Worm (Caenorhabditis elegans) whole organism, L3 larva: ENCODE results near the gene oac-22.

Experiments used
- ama-1 ChIP-seq: fragments of 150-350 bp; optimal IDR thresholded peaks from 2 replicates; lab custom pipeline; 2018
- ceh-28 ChIP-seq: fragments of 150-350 bp; optimal IDR thresholded peaks from 2 replicates; lab custom pipeline; 2014; ENCODE audit warnings: missing biosample characterization, missing genetic modification reagents, missing genetic modification characterization
- elt-1 ChIP-seq: fragments of 150-350 bp; optimal IDR thresholded peaks from 2 replicates; lab custom pipeline; 2014; ENCODE audit warnings: missing biosample characterization, missing genetic modification characterization
- jun-1 ChIP-seq: fragments of 150-350 bp; optimal IDR thresholded peaks from 2 replicates; lab custom pipeline; 2014; ENCODE audit warnings: missing biosample characterization, missing genetic modification reagents, missing genetic modification characterization
- lin-39 ChIP-seq: fragments of 150-350 bp; optimal IDR thresholded peaks from 2 replicates; lab custom pipeline; 2018; ENCODE audit warnings: missing biosample characterization, missing genetic modification reagents, missing genetic modification characterization
- nhr-25 ChIP-seq: sonication (generic microtip); optimal IDR thresholded peaks from 2 replicates; lab custom pipeline; 2017; ENCODE audit warnings: missing biosample characterization, missing genetic modification characterization
- nhr-76 ChIP-seq: fragments of 150-350 bp; sonication (generic microtip); optimal IDR thresholded peaks from 5 replicates; lab custom pipeline; 2014; ENCODE audit warnings: missing biosample characterization, missing genetic modification characterization
- zag-1 ChIP-seq: fragments of 150-350 bp; optimal IDR thresholded peaks from 2 replicates; lab custom pipeline; 2014; ENCODE audit warnings: missing biosample characterization, missing genetic modification characterization

DNA sequence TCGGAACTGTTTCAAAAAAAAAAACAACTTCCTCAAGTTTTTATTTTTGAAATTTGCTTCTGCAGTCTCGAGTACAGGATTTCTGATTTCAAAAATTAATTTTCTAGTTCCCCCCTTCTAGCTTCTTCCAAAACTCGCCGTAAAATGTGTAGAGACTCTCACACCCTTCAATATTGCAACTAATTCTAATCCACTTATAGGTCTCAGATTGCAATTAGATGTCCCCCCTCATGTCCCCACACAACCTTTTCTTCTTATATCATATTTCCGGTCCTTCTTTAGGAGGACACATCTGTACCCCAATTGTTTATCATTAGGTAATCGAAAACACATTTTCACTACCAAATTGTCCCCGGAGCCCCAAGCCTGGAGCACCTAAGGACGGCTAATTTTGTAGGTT lies 45.0 kb upstream of the oac-22 start:
- no peak for TF ChIP-seq jun-1 (tag; lab: Kevin White, UChicago)
- TF ChIP-seq zag-1 (tag; lab: Kevin White, UChicago), result no peak
- no peak for TF ChIP-seq ama-1 (lab: Kevin White, UChicago)
- no peak for TF ChIP-seq nhr-76 (tag; lab: Kevin White, UChicago)
- TF ChIP-seq ceh-28, result no peak
- no peak for TF ChIP-seq lin-39 (tag; lab: Kevin White, UChicago)
- TF ChIP-seq nhr-25, result no peak
- TF ChIP-seq elt-1 (tag; lab: Kevin White, UChicago), result no peak
